Worm (Caenorhabditis elegans): ENCODE data around the gene F41C6.4.
A peak's percentile ranks its signal among the peaks of the same experiment; 100 is the strongest.
"Not testable (repeated sequence)": the region's sequence is repeated elsewhere in the genome, so short reads cannot be mapped to it uniquely, and the experiment has no call there.

Gene F41C6.4

DNA sequence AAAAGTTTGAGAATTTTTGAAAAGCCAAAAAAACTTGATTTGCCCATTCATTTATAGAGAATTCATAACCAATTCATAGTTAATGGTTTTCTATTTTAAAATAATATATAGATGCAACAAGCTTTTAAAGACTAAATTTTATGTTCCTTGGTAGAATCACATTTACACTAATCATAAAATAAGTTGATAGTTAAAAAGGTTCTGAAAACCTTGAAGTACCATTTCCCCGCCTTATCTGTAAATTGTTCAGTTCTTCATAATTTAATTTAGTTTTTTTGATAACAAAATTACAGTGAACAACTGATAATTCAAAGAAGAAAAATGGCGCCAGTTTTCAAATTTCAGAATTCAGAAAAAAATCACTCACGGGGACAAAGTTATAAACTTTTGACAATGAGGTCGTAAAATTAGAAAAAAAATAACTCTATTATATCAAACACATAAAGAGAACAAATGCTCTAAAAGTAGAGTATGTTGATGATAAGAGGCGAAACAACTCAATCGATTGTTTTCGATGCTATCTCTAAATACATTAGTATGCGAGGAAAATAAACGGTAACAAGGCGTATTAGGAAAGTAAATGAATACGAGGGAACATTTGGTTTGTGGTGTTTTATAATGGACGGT, 10.7 kb upstream of the F41C6.4 start, which contains the start of gene F41C6.7:
Gene F41C6.7 (minus strand): TSS at position 51 of the 627 bp plus-strand sequence.
- peak; percentile 23 for TF ChIP-seq fos-1 (tag; optimal IDR thresholded peaks at IDR 0.05)
- TF ChIP-seq nhr-12 (tag; optimal IDR thresholded peaks at IDR 0.05), result no peak

DNA sequence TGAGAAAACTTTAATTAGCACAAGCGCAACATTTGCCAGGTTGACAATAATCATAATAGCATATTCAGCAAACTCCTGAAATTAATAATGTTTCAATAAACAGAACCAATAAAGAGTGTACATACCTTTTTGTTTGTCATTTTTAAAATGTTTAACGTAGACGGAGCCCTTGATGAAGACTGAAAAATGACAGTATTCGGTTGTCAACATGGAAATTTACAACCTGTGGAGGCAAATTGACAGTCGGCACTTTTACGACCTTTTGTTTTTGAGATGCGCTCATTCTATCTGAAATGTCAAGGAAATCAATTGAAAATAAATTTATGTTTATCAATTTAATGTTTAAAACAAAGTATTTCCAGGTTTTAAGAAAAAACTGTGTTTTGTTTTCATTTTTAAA, 9.8 kb upstream of the F41C6.4 start:
- TF ChIP-seq aly-2 (tag; optimal IDR thresholded peaks at IDR 0.05) (no peak), gmeb-1 (tag; optimal IDR thresholded peaks at IDR 0.05) (no peak), unc-62 (GFP tag; optimal IDR thresholded peaks at IDR 0.05) (no peak), crh-2 (tag; optimal IDR thresholded peaks at IDR 0.05) (no peak), lsy-2 (tag; optimal IDR thresholded peaks at IDR 0.05) (no peak), blmp-1 (tag; optimal IDR thresholded peaks at IDR 0.05; ENCODE audit: insufficient read depth) (no peak), nhr-129 (tag; optimal IDR thresholded peaks at IDR 0.05) (no peak), ztf-1 (GFP tag; conservative IDR thresholded peaks at IDR 0.05) (no peak), dmd-4 (tag; optimal IDR thresholded peaks at IDR 0.05) (no peak), sem-4 (tag; optimal IDR thresholded peaks at IDR 0.05) (no peak), lin-11 (tag; optimal IDR thresholded peaks at IDR 0.05) (no peak)

DNA sequence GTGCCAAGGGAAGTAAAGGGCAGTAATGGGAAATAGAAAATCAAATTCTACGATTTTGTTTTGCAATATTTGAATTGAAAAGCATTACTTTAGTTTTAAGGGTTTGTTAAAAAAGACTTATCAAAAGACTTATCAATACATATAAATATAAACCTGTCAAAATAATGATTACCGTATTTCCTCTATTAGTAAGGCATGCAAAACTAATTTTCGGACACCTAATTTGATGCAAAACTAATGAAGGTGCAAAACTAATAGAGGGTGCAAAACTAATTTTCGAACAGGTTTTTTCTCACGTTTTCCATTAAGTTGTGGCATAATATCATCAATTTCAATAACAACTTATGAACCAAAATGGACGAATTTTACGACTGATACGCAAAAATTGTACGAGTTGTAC, 7.2 kb upstream of the F41C6.4 start, which contains the start of gene F41C6.6:
Gene F41C6.6 (minus strand): TSS at position 101 of the 400 bp plus-strand sequence.
- not testable (repeated sequence) for TF ChIP-seq lin-13 (GFP tag; optimal IDR thresholded peaks at IDR 0.05); ztf-1 (GFP tag; conservative IDR thresholded peaks at IDR 0.05); Y55F3AM.14 (GFP tag; optimal IDR thresholded peaks at IDR 0.05)

DNA sequence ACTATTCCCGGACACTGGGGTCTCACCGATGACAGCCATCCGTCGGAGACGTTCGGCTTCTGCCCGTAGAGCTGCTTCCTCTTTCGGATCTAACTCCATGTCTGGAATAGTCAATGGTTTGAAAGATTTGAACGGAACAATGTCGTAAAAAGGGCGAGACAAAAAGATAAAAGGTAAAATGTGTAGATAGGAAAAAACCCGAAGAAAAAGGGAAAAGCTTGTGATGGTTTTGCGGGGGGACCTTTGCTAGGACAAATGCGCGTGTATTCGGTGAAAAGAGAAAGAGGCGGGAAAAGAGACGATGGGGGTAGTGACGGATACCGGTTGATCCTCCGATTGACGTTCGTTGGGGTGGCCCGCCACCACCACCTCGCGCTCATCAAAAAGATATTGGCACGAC, 2.8 kb upstream of the F41C6.4 start, which contains the start of gene col-173:
Gene col-173 (minus strand): TSS at position 101 of the 400 bp plus-strand sequence.
- TF ChIP-seq nhr-10 (tag; optimal IDR thresholded peaks at IDR 0.05) (no peak), unc-62 (GFP tag; optimal IDR thresholded peaks at IDR 0.05) (no peak), elt-3 (tag; optimal IDR thresholded peaks at IDR 0.05) (no peak), nhr-237 (tag; optimal IDR thresholded peaks at IDR 0.05) (no peak), nhr-77 (tag; optimal IDR thresholded peaks at IDR 0.05) (no peak), nhr-129 (tag; optimal IDR thresholded peaks at IDR 0.05) (no peak), lsy-2 (tag; optimal IDR thresholded peaks at IDR 0.05) (no peak), egl-27 (tag; optimal IDR thresholded peaks at IDR 0.05) (no peak), sma-3 (GFP tag; optimal IDR thresholded peaks at IDR 0.05) (no peak), sma-9 (GFP tag; optimal IDR thresholded peaks at IDR 0.05) (no peak), sma-9 (tag; optimal IDR thresholded peaks at IDR 0.05) (no peak)

DNA sequence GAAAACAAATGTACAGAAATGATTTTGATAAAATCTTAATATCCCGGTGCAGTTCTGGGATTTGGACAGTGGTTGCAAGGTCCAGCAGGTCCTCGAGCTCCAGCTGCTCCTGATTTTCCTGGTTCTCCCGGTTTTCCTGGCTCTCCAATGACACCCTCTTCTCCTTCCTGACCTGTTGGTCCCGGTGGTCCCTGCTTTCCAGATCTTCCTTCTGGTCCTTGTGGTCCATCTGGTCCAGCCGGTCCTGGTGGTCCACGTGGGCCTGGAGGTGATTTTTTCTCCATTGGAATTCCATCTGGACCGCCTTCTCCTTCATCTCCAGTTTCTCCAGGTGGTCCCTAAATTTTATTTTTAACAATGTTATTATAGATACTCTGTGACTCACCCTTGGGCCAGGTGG, 650 bp upstream of the F41C6.4 start:
- TF ChIP-seq lsy-2 (tag; optimal IDR thresholded peaks at IDR 0.05) (no peak), nhr-77 (tag; optimal IDR thresholded peaks at IDR 0.05) (no peak)

DNA sequence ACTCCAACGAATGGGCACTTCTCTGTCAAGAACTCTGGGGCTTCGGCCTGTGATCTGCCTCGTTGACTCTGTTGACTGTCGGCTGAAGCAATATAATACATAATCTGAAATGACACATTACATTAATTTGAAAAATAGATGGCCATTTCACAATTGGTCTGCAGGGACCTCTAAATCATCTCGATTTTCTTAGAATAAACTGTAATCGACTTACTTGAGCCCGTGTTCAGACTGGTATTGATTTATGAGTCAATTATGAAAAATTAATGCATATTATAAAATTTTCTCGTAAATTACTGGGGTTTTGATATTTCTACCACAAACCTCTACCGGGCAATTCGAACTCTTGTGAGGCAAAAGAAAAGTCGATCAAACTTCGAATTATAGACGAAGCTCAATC, 6.0 kb downstream of the F41C6.4 start, which contains the start of gene C53B7.6:
Gene C53B7.6 (minus strand): TSS at position 101 of the 400 bp plus-strand sequence.
- not testable (repeated sequence) for TF ChIP-seq sem-4, nhr-12, crh-2 (tag; optimal IDR thresholded peaks at IDR 0.05)

DNA sequence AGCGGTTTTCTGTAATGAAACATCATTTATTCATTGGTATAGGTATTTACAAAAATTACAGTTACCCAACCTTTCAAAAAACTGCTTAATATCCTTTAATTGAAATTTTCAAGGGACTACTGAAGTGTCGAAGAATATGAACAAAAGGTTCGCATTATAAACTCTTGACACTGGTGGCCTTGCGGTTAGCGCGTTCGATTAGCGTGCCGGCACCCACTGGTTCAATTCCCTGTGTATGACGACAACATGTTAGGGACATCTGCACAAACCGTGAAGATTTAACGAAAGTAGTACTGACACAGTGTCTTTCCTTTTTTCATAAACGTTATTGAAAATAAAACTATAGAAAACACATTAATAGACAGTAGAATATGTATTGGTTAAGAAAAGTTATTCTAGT, 6.9 kb downstream of the F41C6.4 start:
- no peak for TF ChIP-seq peb-1 (tag; optimal IDR thresholded peaks at IDR 0.05)
- no peak for TF ChIP-seq nhr-11 (tag; optimal IDR thresholded peaks at IDR 0.05)
- TF ChIP-seq sem-4 (tag; optimal IDR thresholded peaks at IDR 0.05), result no peak
- TF ChIP-seq lin-11 (tag; optimal IDR thresholded peaks at IDR 0.05), result no peak
- no peak for TF ChIP-seq aly-2 (tag; optimal IDR thresholded peaks at IDR 0.05)
- TF ChIP-seq sma-9 (GFP tag; optimal IDR thresholded peaks at IDR 0.05), result peak; percentile 82
- TF ChIP-seq sma-9 (tag; optimal IDR thresholded peaks at IDR 0.05), result no peak
- peak; percentile 10 for TF ChIP-seq C34F6.9 (tag; optimal IDR thresholded peaks at IDR 0.05)
- peak; percentile 11 for TF ChIP-seq nhr-21 (tag; optimal IDR thresholded peaks at IDR 0.05)
- TF ChIP-seq fos-1 (tag; optimal IDR thresholded peaks at IDR 0.05), result peak; percentile 59
- TF ChIP-seq zag-1 (tag; optimal IDR thresholded peaks at IDR 0.05), result no peak
- peak; percentile 66 for TF ChIP-seq nhr-129 (tag; optimal IDR thresholded peaks at IDR 0.05)
- peak; percentile 62 for TF ChIP-seq Y55F3AM.14 (GFP tag; optimal IDR thresholded peaks at IDR 0.05)
- TF ChIP-seq ceh-82 (tag; optimal IDR thresholded peaks at IDR 0.05), result no peak
- peak; percentile 63 for TF ChIP-seq sma-3 (GFP tag; optimal IDR thresholded peaks at IDR 0.05)
- no peak for TF ChIP-seq unc-55 (GFP tag; optimal IDR thresholded peaks at IDR 0.05)
- TF ChIP-seq ceh-16 (tag; optimal IDR thresholded peaks at IDR 0.05), result no peak
- peak; percentile 47 for TF ChIP-seq egl-27 (tag; optimal IDR thresholded peaks at IDR 0.05)
- TF ChIP-seq lin-13 (GFP tag; optimal IDR thresholded peaks at IDR 0.05), result peak; percentile 31
- no peak for TF ChIP-seq alr-1 (tag; optimal IDR thresholded peaks at IDR 0.05)
- peak; percentile 66 for TF ChIP-seq crh-2 (tag; optimal IDR thresholded peaks at IDR 0.05)
- TF ChIP-seq F13H6.1 (tag; optimal IDR thresholded peaks at IDR 0.05), result peak; percentile 40
